Worm (Caenorhabditis elegans) whole organism, dauer: ENCODE data around the gene T20D4.3.

Source experiments
- unc-62 ChIP-seq: sonication (generic microtip); optimal IDR thresholded peaks from 2 replicates; lab custom pipeline; 2017; ENCODE audit warnings: missing biosample characterization, missing genetic modification reagents, missing genetic modification characterization

T20D4.3 gene

ce11 chrV:3431535-3431990, 13.5 kb downstream of the T20D4.3 start, which contains the start of the genes T20D4.19 and srj-9:
TSS of gene T20D4.19 (minus strand) at chrV:3431635.
TSS of gene srj-9 (plus strand) at chrV:3431940.
- no peak for TF ChIP-seq unc-62

- TF ChIP-seq unc-62: no peak
Measured at ce11 chrV:3442609-3443008, 24.6 kb downstream of the T20D4.3 start.

ce11 chrV:3444777-3445089, 26.7 kb downstream of the T20D4.3 start, which contains the start of gene cfz-2:
TSS of gene cfz-2 (minus strand) at chrV:3444877.
- no peak for TF ChIP-seq unc-62

- no peak for TF ChIP-seq unc-62
Measured at ce11 chrV:3445090-3445832, 27.2 kb downstream of the T20D4.3 start.

- TF ChIP-seq unc-62: no peak
Measured at ce11 chrV:3449810-3450209, 31.8 kb downstream of the T20D4.3 start.

ce11 chrV:3450351-3450750, 32.3 kb downstream of the T20D4.3 start:
- no peak for TF ChIP-seq unc-62

ce11 chrV:3451646-3452045, 33.6 kb downstream of the T20D4.3 start:
- no peak for TF ChIP-seq unc-62

- no peak for TF ChIP-seq unc-62
Measured at ce11 chrV:3452489-3452888, 34.5 kb downstream of the T20D4.3 start.

ce11 chrV:3454620-3455019, 36.6 kb downstream of the T20D4.3 start:
- TF ChIP-seq unc-62: no peak

- no peak for TF ChIP-seq unc-62
Measured at ce11 chrV:3455135-3455747, 37.2 kb downstream of the T20D4.3 start.

ce11 chrV:3459919-3460318, 41.9 kb downstream of the T20D4.3 start, which contains the start of gene slc-28.2:
TSS of gene slc-28.2 (plus strand) at chrV:3460219.
- TF ChIP-seq unc-62: no peak

ce11 chrV:3463514-3463913, 45.5 kb downstream of the T20D4.3 start, which contains the start of gene slc-28.1:
TSS of gene slc-28.1 (plus strand) at chrV:3463814.
- TF ChIP-seq unc-62: no peak

ce11 chrV:3464897-3465296, 46.9 kb downstream of the T20D4.3 start:
- no peak for TF ChIP-seq unc-62

ce11 chrV:3468436-3468835, 50.4 kb downstream of the T20D4.3 start, which contains the start of gene gst-33:
TSS of gene gst-33 (minus strand) at chrV:3468562.
- TF ChIP-seq unc-62: no peak

ce11 chrV:3470782-3471181, 52.8 kb downstream of the T20D4.3 start, which contains the start of gene srbc-29:
TSS of gene srbc-29 (minus strand) at chrV:3470882.
- no peak for TF ChIP-seq unc-62
